Fruit fly (Drosophila melanogaster): ENCODE results near the gene CG1492.
A peak's percentile ranks its signal among the peaks of the same experiment; 100 is the strongest.

The CG1492 gene

dm6 chrX:12003437-12004394, 8.3 kb downstream of the CG1492 start, which contains the start of gene fw (continued):
- peak; percentile 40; the same call in 1 of the 2 replicates for TF ChIP-seq CG9932 (GFP tag; IDR thresholded peaks at IDR 0.05)

dm6 chrX:12001005-12001404, 11.0 kb downstream of the CG1492 start:
- peak; percentile 90 for TF ChIP-seq Blimp-1 (GFP tag; optimal IDR thresholded peaks at IDR 0.05)
- 0 out of 3 replicates have a peak, but pooled peaks have one; percentile 35 for TF ChIP-seq ci (GFP tag; IDR thresholded peaks at IDR 0.05)
- TF ChIP-seq CG12391 (tag; optimal IDR thresholded peaks at IDR 0.05): no peak
- TF ChIP-seq ham (GFP tag; IDR thresholded peaks at IDR 0.05): no peak
- TF ChIP-seq kni (GFP tag; optimal IDR thresholded peaks at IDR 0.05): peak; percentile 44
- no peak for TF ChIP-seq CG14050 (GFP tag; IDR thresholded peaks at IDR 0.05)

- no peak for TF ChIP-seq HLHmδ (GFP tag; optimal IDR thresholded peaks at IDR 0.05)
- no peak for TF ChIP-seq Oaz (GFP tag; IDR thresholded peaks at IDR 0.05)
- TF ChIP-seq CG1603 (tag; optimal IDR thresholded peaks at IDR 0.05): peak; percentile 37
- peak; percentile 70 for TF ChIP-seq Med (GFP tag)
- 0 out of 2 replicates have a peak, but pooled peaks have one; percentile 12 for TF ChIP-seq CG31441 (GFP tag; IDR thresholded peaks at IDR 0.05)
- peak; percentile 48 for TF ChIP-seq Sox102F (GFP tag; optimal IDR thresholded peaks at IDR 0.05)
- peak; percentile 51 for TF ChIP-seq Ets65A (GFP tag)
- TF ChIP-seq bsh (GFP tag; optimal IDR thresholded peaks at IDR 0.05): peak in 1 of 2 experiments; percentile 34
- TF ChIP-seq Blimp-1 (GFP tag; optimal IDR thresholded peaks at IDR 0.05): peak; percentile 9
- no peak for TF ChIP-seq CG11696 (GFP tag; IDR thresholded peaks at IDR 0.05)
- TF ChIP-seq CG2712 (tag; optimal IDR thresholded peaks at IDR 0.05): peak; percentile 15
- peak; percentile 28 for TF ChIP-seq ATbp (GFP tag; optimal IDR thresholded peaks at IDR 0.05)
- no peak for TF ChIP-seq CG12236 (GFP tag; optimal IDR thresholded peaks at IDR 0.05)
- TF ChIP-seq jumu (GFP tag; optimal IDR thresholded peaks at IDR 0.05): no peak
- no peak for TF ChIP-seq CG3163 (GFP tag; optimal IDR thresholded peaks at IDR 0.05)
- TF ChIP-seq CG17359 (tag; optimal IDR thresholded peaks at IDR 0.05): peak; percentile 35
- peak; percentile 16 for TF ChIP-seq CG10979 (tag; optimal IDR thresholded peaks at IDR 0.05)
- TF ChIP-seq CG12104 (GFP tag; optimal IDR thresholded peaks at IDR 0.05): no peak
- TF ChIP-seq CG4707 (GFP tag; optimal IDR thresholded peaks at IDR 0.05): peak; percentile 40
- TF ChIP-seq Oli (tag; optimal IDR thresholded peaks at IDR 0.05): peak; percentile 30
- TF ChIP-seq CG32767 (GFP tag; IDR thresholded peaks at IDR 0.05): no peak
- peak; percentile 3 for TF ChIP-seq CG12391 (tag; optimal IDR thresholded peaks at IDR 0.05)
- TF ChIP-seq phol (tag; optimal IDR thresholded peaks at IDR 0.05): peak; percentile 21
- no peak for TF ChIP-seq bbx (GFP tag; IDR thresholded peaks at IDR 0.05; ENCODE audit: partially characterized antibody)
- TF ChIP-seq Xrp1 (GFP tag; IDR thresholded peaks at IDR 0.05): peak; percentile 52
- TF ChIP-seq CG17385 (GFP tag; optimal IDR thresholded peaks at IDR 0.05): peak; percentile 7
- no peak for TF ChIP-seq lola (GFP tag; optimal IDR thresholded peaks at IDR 0.05)
- TF ChIP-seq sisA (GFP tag; IDR thresholded peaks at IDR 0.05): no peak
- no peak for TF ChIP-seq kni (GFP tag; optimal IDR thresholded peaks at IDR 0.05)
- TF ChIP-seq Atf-2 (GFP tag; optimal IDR thresholded peaks at IDR 0.05): no peak
- peak; percentile 20 for TF ChIP-seq PHDP (tag; optimal IDR thresholded peaks at IDR 0.05)
- no peak for TF ChIP-seq tgo (GFP tag; IDR thresholded peaks at IDR 0.05)
- no peak for TF ChIP-seq CG18262 (tag; optimal IDR thresholded peaks at IDR 0.05)
- TF ChIP-seq CG2129 (GFP tag; IDR thresholded peaks at IDR 0.05; ENCODE audit: partially characterized antibody): no peak
- TF ChIP-seq CG30403 (GFP tag; optimal IDR thresholded peaks at IDR 0.05): peak; percentile 10
- no peak for TF ChIP-seq Hmx (GFP tag; optimal IDR thresholded peaks at IDR 0.05)
- TF ChIP-seq nom (GFP tag; optimal IDR thresholded peaks at IDR 0.05): peak; percentile 25
- 0 out of 2 replicates have a peak, but pooled peaks have one; percentile 19 for TF ChIP-seq Drgx (GFP tag; IDR thresholded peaks at IDR 0.05)
These were observed 11.9 kb downstream of the CG1492 start for dm6 chrX:11999974-12000618.

All from whole organism, embryonic.